Worm (Caenorhabditis elegans) whole organism, L2 larva: Measurements from ENCODE around the gene srd-28.

Experiments used
- R02D3.7 ChIP-seq: fragments of 150-350 bp; optimal IDR thresholded peaks from 2 replicates; lab custom pipeline; 2014; ENCODE audit warnings: missing biosample characterization, missing genetic modification characterization
- ceh-16 ChIP-seq: fragments of 150-350 bp; optimal IDR thresholded peaks from 2 replicates; lab custom pipeline; 2014; ENCODE audit warnings: missing biosample characterization, missing genetic modification characterization
- lin-13 ChIP-seq: fragments of 150-350 bp; optimal IDR thresholded peaks from 2 replicates; lab custom pipeline; 2014; ENCODE audit warnings: missing biosample characterization, missing genetic modification reagents, missing genetic modification characterization
- nhr-11 ChIP-seq: fragments of 150-350 bp; optimal IDR thresholded peaks from 2 replicates; lab custom pipeline; 2014; ENCODE audit warnings: missing biosample characterization, missing genetic modification characterization

ce11 chrV:15265814-15266213 is 15.4 kb downstream of the srd-28 start, which contains the start of gene M01B2.13:
- no peak for TF ChIP-seq ceh-16 (tag; lab: Kevin White, UChicago)
- no peak for TF ChIP-seq lin-13 (GFP tag; lab: Kevin White, UChicago)
- TF ChIP-seq R02D3.7 (tag; lab: Kevin White, UChicago), result no peak
- no peak for TF ChIP-seq nhr-11 (tag; lab: Kevin White, UChicago)
